Fruit fly (Drosophila melanogaster) whole organism, embryonic: ENCODE results near the gene PEK.

Experiments used
- Ada2b ChIP-seq: fragments of 200-800 bp; sonication (Bioruptor generic); IDR thresholded peaks from 2 replicates; pipeline ENCODE4 v1.3.6; 2022; ENCODE audit warnings: missing biosample characterization, missing genetic modification characterization
- CG1024 ChIP-seq: fragments of 200-800 bp; sonication (Bioruptor generic); IDR thresholded peaks from 2 replicates; pipeline ENCODE4 v1.3.6; 2022; ENCODE audit warnings: missing biosample characterization, missing genetic modification characterization
- CG10959 ChIP-seq: fragments of 200-800 bp; sonication (Bioruptor generic); IDR thresholded peaks from 2 replicates; pipeline ENCODE4 v1.3.6; 2022; ENCODE audit warnings: missing biosample characterization, missing genetic modification characterization
- CG11456 ChIP-seq: fragments of 200-800 bp; sonication (Bioruptor generic); IDR thresholded peaks from 3 replicates; pipeline ENCODE4 v1.3.6; 2022; ENCODE audit warnings: missing biosample characterization, missing genetic modification characterization
- CG11695 ChIP-seq: fragments of 200-800 bp; sonication (Bioruptor generic); IDR thresholded peaks from 3 replicates; pipeline ENCODE4 v1.3.6; 2022; ENCODE audit warnings: missing biosample characterization, missing genetic modification characterization
- CG11696 ChIP-seq: fragments of 200-800 bp; sonication (Bioruptor generic); IDR thresholded peaks from 2 replicates; pipeline ENCODE4 v1.3.6; 2022; ENCODE audit warnings: missing biosample characterization, missing genetic modification characterization
- CG12155 ChIP-seq: fragments of 200-800 bp; sonication (Bioruptor generic); optimal IDR thresholded peaks from 3 replicates; lab custom pipeline; 2016; ENCODE audit warnings: missing biosample characterization, missing genetic modification characterization
- CG12744 ChIP-seq: fragments of 200-800 bp; sonication (Bioruptor generic); optimal IDR thresholded peaks from 2 replicates; lab custom pipeline; 2016; ENCODE audit warnings: missing biosample characterization, missing genetic modification characterization
- CG15269 ChIP-seq: fragments of 200-800 bp; sonication (Bioruptor generic); optimal IDR thresholded peaks from 2 replicates; lab custom pipeline; 2018; ENCODE audit warnings: missing biosample characterization, mild to moderate bottlenecking, missing genetic modification characterization, moderate library complexity
- CG18476 ChIP-seq: fragments of 200-800 bp; sonication (Bioruptor generic); optimal IDR thresholded peaks from 2 replicates; lab custom pipeline; 2016; ENCODE audit warnings: missing biosample characterization, mild to moderate bottlenecking, missing genetic modification characterization
- CG2129 ChIP-seq: fragments of 200-800 bp; sonication (Bioruptor generic); IDR thresholded peaks from 2 replicates; pipeline ENCODE4 v1.3.6; 2022; ENCODE audit warnings: missing biosample characterization, missing genetic modification characterization; ENCODE audit not compliant: partially characterized antibody
- CG31224 ChIP-seq: fragments of 200-800 bp; sonication (Bioruptor generic); IDR thresholded peaks from 2 replicates; pipeline ENCODE4 v1.3.6; 2022; ENCODE audit warnings: missing biosample characterization, missing genetic modification characterization
- CG3163 ChIP-seq: fragments of 200-800 bp; sonication (Bioruptor generic); optimal IDR thresholded peaks from 3 replicates; lab custom pipeline; 2016; ENCODE audit warnings: missing biosample characterization, missing genetic modification characterization
- CG3995 ChIP-seq: fragments of 200-800 bp; sonication (Bioruptor generic); optimal IDR thresholded peaks from 3 replicates; lab custom pipeline; 2016; ENCODE audit warnings: missing biosample characterization, missing genetic modification characterization
- CG4707 ChIP-seq: fragments of 200-800 bp; sonication (Bioruptor generic); optimal IDR thresholded peaks from 2 replicates; lab custom pipeline; 2018; ENCODE audit warnings: missing biosample characterization, mild to moderate bottlenecking, missing genetic modification characterization, moderate library complexity
- CG4730 ChIP-seq: fragments of 200-800 bp; sonication (Bioruptor generic); IDR thresholded peaks from 2 replicates; pipeline ENCODE4 v1.3.6; 2022; ENCODE audit warnings: missing biosample characterization, missing genetic modification characterization
- CG6654 ChIP-seq: fragments of 200-800 bp; sonication (Bioruptor generic); optimal IDR thresholded peaks from 2 replicates; lab custom pipeline; 2017; ENCODE audit warnings: missing biosample characterization, mild to moderate bottlenecking, missing genetic modification characterization
- CG7839 ChIP-seq: fragments of 200-800 bp; sonication (Bioruptor generic); optimal IDR thresholded peaks from 3 replicates; lab custom pipeline; 2018; ENCODE audit warnings: missing biosample characterization, mild to moderate bottlenecking, missing genetic modification characterization, moderate library complexity
- CG8290 ChIP-seq, 3 experiments: fragments of 200-800 bp; sonication (Bioruptor generic); optimal IDR thresholded peaks; 2 replicates each; lab custom pipeline; 2016 to 2019; ENCODE audit warnings: missing biosample characterization in 3 of 3, missing genetic modification characterization in 3 of 3, mild to moderate bottlenecking in 2 of 3, moderate library complexity in 1 of 3
- CHES-1-like ChIP-seq: fragments of 200-800 bp; sonication (Bioruptor generic); optimal IDR thresholded peaks from 2 replicates; lab custom pipeline; 2016; ENCODE audit warnings: missing biosample characterization, missing genetic modification characterization
- Dll ChIP-seq: fragments of 200-800 bp; sonication (Bioruptor generic); IDR thresholded peaks from 4 replicates; pipeline ENCODE4 v1.3.6; 2022; ENCODE audit warnings: missing biosample characterization, missing genetic modification characterization; ENCODE audit not compliant: partially characterized antibody
- Ets97D ChIP-seq: fragments of 200-800 bp; sonication (Bioruptor generic); optimal IDR thresholded peaks from 3 replicates; lab custom pipeline; 2016; ENCODE audit warnings: missing biosample characterization, missing genetic modification characterization
- Gug ChIP-seq: fragments of 200-800 bp; sonication (Bioruptor generic); IDR thresholded peaks from 4 replicates; pipeline ENCODE4 v1.3.6; 2022; ENCODE audit warnings: missing biosample characterization, missing genetic modification characterization
- Hsf ChIP-seq: fragments of 200-800 bp; sonication (Bioruptor generic); optimal IDR thresholded peaks from 3 replicates; lab custom pipeline; 2016; ENCODE audit warnings: missing biosample characterization, missing genetic modification characterization
- MTF-1 ChIP-seq: fragments of 200-800 bp; sonication (Bioruptor generic); optimal IDR thresholded peaks from 2 replicates; lab custom pipeline; 2018; ENCODE audit warnings: missing biosample characterization, mild to moderate bottlenecking, missing genetic modification characterization, borderline replicate concordance
- Meics ChIP-seq: fragments of 200-800 bp; sonication (Bioruptor generic); optimal IDR thresholded peaks from 2 replicates; lab custom pipeline; 2017; ENCODE audit warnings: missing biosample characterization, mild to moderate bottlenecking, missing genetic modification characterization
- Nf-YA ChIP-seq: fragments of 200-800 bp; sonication (Bioruptor generic); IDR thresholded peaks from 2 replicates; pipeline ENCODE4 v1.3.6; 2022; ENCODE audit warnings: missing biosample characterization, missing genetic modification characterization
- Ravus ChIP-seq: fragments of 200-800 bp; sonication (Bioruptor generic); IDR thresholded peaks from 2 replicates; pipeline ENCODE4 v1.3.6; 2022; ENCODE audit warnings: missing biosample characterization, missing genetic modification characterization
- Side ChIP-seq: fragments of 200-800 bp; sonication (Bioruptor generic); optimal IDR thresholded peaks from 2 replicates; lab custom pipeline; 2016; ENCODE audit warnings: missing biosample characterization, missing genetic modification characterization
- Stat92E ChIP-seq, 3 experiments: fragments of >200 bp in 2 of 3; fragments of 200-800 bp in 1 of 3; sonication (Bioruptor generic) in 1 of 3; optimal IDR thresholded peaks; 2 replicates each; lab custom pipeline; 2017 to 2019; ENCODE audit warnings: missing biosample characterization in 3 of 3, missing genetic modification characterization in 3 of 3, mild to moderate bottlenecking in 1 of 3, moderate library complexity in 1 of 3
- ara ChIP-seq: fragments of 200-800 bp; sonication (Bioruptor generic); IDR thresholded peaks from 2 replicates; pipeline ENCODE4 v1.3.6; 2022; ENCODE audit warnings: missing biosample characterization, missing genetic modification characterization
- bowl ChIP-seq: fragments of 200-800 bp; sonication (Bioruptor generic); IDR thresholded peaks from 2 replicates; pipeline ENCODE4 v1.3.6; 2022; ENCODE audit warnings: missing biosample characterization, missing genetic modification characterization
- chif ChIP-seq, 2 experiments: fragments of 200-800 bp; sonication (Bioruptor generic); optimal IDR thresholded peaks; 3 replicates each; lab custom pipeline; 2016; ENCODE audit warnings: missing biosample characterization in 2 of 2, missing genetic modification characterization in 2 of 2
- crc ChIP-seq: fragments of 200-800 bp; sonication (Bioruptor generic); optimal IDR thresholded peaks from 2 replicates; lab custom pipeline; 2016; ENCODE audit warnings: missing biosample characterization, missing genetic modification characterization
- croc ChIP-seq: fragments of 200-800 bp; sonication (Bioruptor generic); conservative IDR thresholded peaks from 3 replicates; pipeline ENCODE4 v1.3.6; 2022; ENCODE audit warnings: missing biosample characterization, missing genetic modification characterization
- dmrt11E ChIP-seq: fragments of 200-800 bp; sonication (Bioruptor generic); optimal IDR thresholded peaks from 3 replicates; lab custom pipeline; 2018; ENCODE audit warnings: missing biosample characterization, mild to moderate bottlenecking, missing genetic modification characterization, moderate library complexity
- en ChIP-seq: fragments of 200-800 bp; sonication (Bioruptor generic); optimal IDR thresholded peaks from 2 replicates; lab custom pipeline; 2016; ENCODE audit warnings: missing biosample characterization, missing genetic modification characterization
- esg ChIP-seq: fragments of 200-800 bp; sonication (Bioruptor generic); conservative IDR thresholded peaks from 2 replicates; pipeline ENCODE4 v1.3.6; 2022; ENCODE audit warnings: missing biosample characterization, missing genetic modification characterization
- fd64A ChIP-seq: fragments of 200-800 bp; sonication (Bioruptor generic); optimal IDR thresholded peaks from 3 replicates; lab custom pipeline; 2018; ENCODE audit warnings: missing biosample characterization, mild to moderate bottlenecking, missing genetic modification characterization
- fd96Cb ChIP-seq: fragments of 200-800 bp; sonication (Bioruptor generic); optimal IDR thresholded peaks from 2 replicates; lab custom pipeline; 2018; ENCODE audit warnings: missing biosample characterization, mild to moderate bottlenecking, missing genetic modification characterization, moderate library complexity
- knrl ChIP-seq: fragments of 200-800 bp; sonication (Bioruptor generic); IDR thresholded peaks from 3 replicates; pipeline ENCODE4 v1.3.6; 2022; ENCODE audit warnings: missing biosample characterization, missing genetic modification characterization; ENCODE audit not compliant: partially characterized antibody
- lbe ChIP-seq: fragments of 200-800 bp; sonication (Bioruptor generic); optimal IDR thresholded peaks from 2 replicates; lab custom pipeline; 2016; ENCODE audit warnings: missing biosample characterization, mild to moderate bottlenecking, missing genetic modification characterization
- pho ChIP-seq: fragments of 200-800 bp; sonication (Bioruptor generic); optimal IDR thresholded peaks from 2 replicates; lab custom pipeline; 2016; ENCODE audit warnings: missing biosample characterization, missing genetic modification characterization
- psq ChIP-seq: fragments of 200-800 bp; sonication (Bioruptor generic); optimal IDR thresholded peaks from 2 replicates; lab custom pipeline; 2017; ENCODE audit warnings: missing biosample characterization, missing genetic modification characterization
- sc ChIP-seq, 3 experiments: fragments of >200 bp in 2 of 3; fragments of 200-800 bp in 1 of 3; sonication (Bioruptor generic) in 1 of 3; optimal IDR thresholded peaks; 2 replicates in 2 of 3; 3 replicates in 1 of 3; lab custom pipeline; 2017; ENCODE audit warnings: mild to moderate bottlenecking in 1 of 3, missing biosample characterization in 1 of 3, missing genetic modification characterization in 1 of 3, missing genetic modification reagents in 1 of 3
- sens-2 ChIP-seq: fragments of 200-800 bp; sonication (Bioruptor generic); IDR thresholded peaks from 2 replicates; pipeline ENCODE4 v1.3.6; 2022; ENCODE audit warnings: missing biosample characterization, missing genetic modification characterization
- slbo ChIP-seq: fragments of 200-800 bp; sonication (Bioruptor generic); IDR thresholded peaks from 2 replicates; pipeline ENCODE4 v1.3.6; 2022; ENCODE audit warnings: missing biosample characterization, missing genetic modification characterization
- so ChIP-seq: fragments of 200-800 bp; sonication (Bioruptor generic); IDR thresholded peaks from 3 replicates; pipeline ENCODE4 v1.3.6; 2022; ENCODE audit warnings: missing biosample characterization, missing genetic modification characterization
- ttk ChIP-seq: fragments of 200-800 bp; sonication (Bioruptor generic); IDR thresholded peaks from 2 replicates; pipeline ENCODE4 v2.1.2; 2022; ENCODE audit warnings: missing biosample characterization, missing genetic modification characterization
- vfl ChIP-seq: fragments of 200-800 bp; sonication (Bioruptor generic); optimal IDR thresholded peaks from 2 replicates; lab custom pipeline; 2016; ENCODE audit warnings: missing biosample characterization, missing genetic modification characterization

Gene PEK

DNA sequence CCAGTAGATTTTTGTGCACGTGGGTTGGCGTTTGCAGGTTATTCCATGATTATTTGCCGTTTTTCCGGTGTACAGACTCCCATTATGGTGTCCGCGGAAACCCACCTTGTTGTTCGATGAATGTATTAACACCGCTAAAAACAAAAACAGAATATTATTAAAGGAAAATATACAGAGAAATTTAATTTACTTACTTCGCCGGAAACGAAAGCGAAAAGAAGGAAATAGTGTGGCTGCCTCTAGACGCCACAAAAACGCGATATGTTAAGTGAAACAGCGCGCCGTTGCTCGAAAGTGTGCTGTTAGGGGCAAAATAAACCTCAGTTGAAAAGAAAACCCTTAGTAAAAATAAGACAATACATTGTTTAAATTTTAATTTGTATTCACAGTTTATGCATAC is 2.3 kb upstream of the PEK start, which contains the start of gene RpL35A (continued):
- peak; percentile 26 for TF ChIP-seq CG18476
- 0 out of 2 replicates have a peak, but pooled peaks have one; percentile 15 for TF ChIP-seq bowl (GFP tag; lab: Robert Waterston, UW)
- peak; percentile 57 for TF ChIP-seq en (GFP tag; lab: Kevin White, UChicago)
- TF ChIP-seq CG7839 (tag; lab: Kevin White, UChicago): peak; percentile 65
- peak; percentile 72 for TF ChIP-seq CHES-1-like
- TF ChIP-seq CG2129 (GFP tag; lab: Robert Waterston, UW): no peak
- TF ChIP-seq sens-2 (GFP tag; lab: Robert Waterston, UW): peak; percentile 74; the same call in 1 of the 2 replicates
- TF ChIP-seq CG4707 (GFP tag; lab: Kevin White, UChicago): peak; percentile 87
- no peak for TF ChIP-seq fd96Cb (tag; lab: Kevin White, UChicago)
- no peak for TF ChIP-seq CG10959 (GFP tag; lab: Robert Waterston, UW)
- no peak for TF ChIP-seq Gug
- peak; percentile 61 for TF ChIP-seq dmrt11E (tag; lab: Kevin White, UChicago)
- no peak for TF ChIP-seq sc (optimal IDR thresholded peaks at IDR 0.05; lab: Kevin White, UChicago)
- peak; percentile 31 for TF ChIP-seq sc (GFP tag; optimal IDR thresholded peaks at IDR 0.05; lab: Kevin White, UChicago)
- TF ChIP-seq CG1024 (GFP tag; lab: Robert Waterston, UW): peak; percentile 56; the same call in 1 of the 2 replicates
- peak in 1 of 3 experiments; percentile 49 for TF ChIP-seq Stat92E (GFP tag; optimal IDR thresholded peaks at IDR 0.05; lab: Kevin White, UChicago)
- no peak for TF ChIP-seq Ada2b (GFP tag; lab: Robert Waterston, UW)
- TF ChIP-seq croc (GFP tag; lab: Robert Waterston, UW): no peak
- TF ChIP-seq MTF-1: peak; percentile 90
- TF ChIP-seq CG4730 (GFP tag; lab: Robert Waterston, UW): no peak
- TF ChIP-seq Nf-YA (GFP tag; lab: Robert Waterston, UW): peak; percentile 55; the same call in 1 of the 2 replicates
- peak; percentile 77; the same call in 2 of the 3 replicates for TF ChIP-seq CG11456 (GFP tag; lab: Robert Waterston, UW)
- peak; percentile 87 for TF ChIP-seq Meics (GFP tag; lab: Kevin White, UChicago)
- peak; percentile 82 for TF ChIP-seq fd64A (GFP tag; lab: Kevin White, UChicago)
- TF ChIP-seq esg (GFP tag; lab: Robert Waterston, UW): no peak
- TF ChIP-seq CG8290 (GFP tag; optimal IDR thresholded peaks at IDR 0.05; lab: Kevin White, UChicago): peak; percentile 30
- TF ChIP-seq CG8290 (tag; optimal IDR thresholded peaks at IDR 0.05; lab: Kevin White, UChicago): peak; percentile 54 to 69
- TF ChIP-seq pho (GFP tag; lab: Kevin White, UChicago): peak; percentile 33
- TF ChIP-seq Side (GFP tag; lab: Kevin White, UChicago): peak; percentile 74
- peak; percentile 55 for TF ChIP-seq CG6654 (GFP tag; lab: Kevin White, UChicago)
- peak; percentile 40; the same call in 1 of the 2 replicates for TF ChIP-seq ttk (GFP tag; lab: Robert Waterston, UW)
- TF ChIP-seq slbo (GFP tag; lab: Robert Waterston, UW): peak; percentile 37; the same call in 1 of the 2 replicates
- no peak for TF ChIP-seq CG3163
- TF ChIP-seq CG31224 (GFP tag; lab: Robert Waterston, UW): no peak
- TF ChIP-seq CG11695 (GFP tag; lab: Robert Waterston, UW): 0 out of 3 replicates have a peak, but pooled peaks have one; percentile 35
- TF ChIP-seq chif (GFP tag; optimal IDR thresholded peaks at IDR 0.05; lab: Kevin White, UChicago): peak; percentile 37 to 65
- no peak for TF ChIP-seq knrl
- no peak for TF ChIP-seq psq (GFP tag; lab: Kevin White, UChicago)
- no peak for TF ChIP-seq Ravus (GFP tag; lab: Robert Waterston, UW)
- peak; percentile 99 for TF ChIP-seq Ets97D (GFP tag; lab: Kevin White, UChicago)
- no peak for TF ChIP-seq ara
- TF ChIP-seq crc (GFP tag; lab: Kevin White, UChicago): peak; percentile 54
- TF ChIP-seq vfl (GFP tag; lab: Kevin White, UChicago): peak; percentile 56
- no peak for TF ChIP-seq Dll (GFP tag; lab: Robert Waterston, UW)
- TF ChIP-seq CG15269 (tag; lab: Kevin White, UChicago): peak; percentile 71
- no peak for TF ChIP-seq CG12155
- TF ChIP-seq lbe: peak; percentile 74
- no peak for TF ChIP-seq CG11696
- peak; percentile 84; the same call in 2 of the 3 replicates for TF ChIP-seq so (GFP tag; lab: Robert Waterston, UW)
- peak; percentile 27 for TF ChIP-seq CG3995
- peak; percentile 72 for TF ChIP-seq Hsf (GFP tag; lab: Kevin White, UChicago)
- peak; percentile 16 for TF ChIP-seq CG12744 (GFP tag; lab: Kevin White, UChicago)
